Worm (Caenorhabditis elegans) whole organism, young adult: ENCODE data around the gene acdh-8.

Experiments
- F57C9.4 ChIP-seq: sonication (generic microtip); optimal IDR thresholded peaks from 2 replicates; lab custom pipeline; 2017; ENCODE audit warnings: mild to moderate bottlenecking, missing genetic modification characterization, missing compliant biosample characterization
- Y79H2A.3 ChIP-seq: fragments of 200-800 bp; sonication (Bioruptor generic); conservative IDR thresholded peaks from 2 replicates; pipeline ENCODE4 v1.3.6; 2022; ENCODE audit warnings: missing genetic modification reagents, missing genetic modification characterization, missing compliant biosample characterization
- ama-1 ChIP-seq, 3 experiments: fragments of 150-350 bp in 1 of 3; sonication (generic microtip) in 2 of 3; optimal IDR thresholded peaks; 2 replicates each; lab custom pipeline; 2014 to 2018; ENCODE audit warnings: missing biosample characterization in 2 of 3, missing genetic modification characterization in 2 of 3, missing genetic modification reagents in 2 of 3
- athp-1 ChIP-seq: sonication (generic microtip); optimal IDR thresholded peaks from 2 replicates; lab custom pipeline; 2017; ENCODE audit warnings: mild to moderate bottlenecking, missing genetic modification characterization, missing compliant biosample characterization
- nhr-90 ChIP-seq: sonication (generic microtip); optimal IDR thresholded peaks from 2 replicates; lab custom pipeline; 2016; ENCODE audit warnings: missing genotype, mild to moderate bottlenecking, missing genetic modification characterization, missing compliant biosample characterization
- rcor-1 ChIP-seq: fragments of 200-800 bp; sonication (Bioruptor generic); IDR thresholded peaks from 2 replicates; pipeline ENCODE4 v1.3.6; 2022; ENCODE audit warnings: missing genetic modification reagents, missing genetic modification characterization, missing compliant biosample characterization
- unc-62 ChIP-seq: fragments of 150-350 bp; optimal IDR thresholded peaks from 2 replicates; lab custom pipeline; 2014; ENCODE audit warnings: missing biosample characterization, missing genetic modification reagents, missing genetic modification characterization

DNA sequence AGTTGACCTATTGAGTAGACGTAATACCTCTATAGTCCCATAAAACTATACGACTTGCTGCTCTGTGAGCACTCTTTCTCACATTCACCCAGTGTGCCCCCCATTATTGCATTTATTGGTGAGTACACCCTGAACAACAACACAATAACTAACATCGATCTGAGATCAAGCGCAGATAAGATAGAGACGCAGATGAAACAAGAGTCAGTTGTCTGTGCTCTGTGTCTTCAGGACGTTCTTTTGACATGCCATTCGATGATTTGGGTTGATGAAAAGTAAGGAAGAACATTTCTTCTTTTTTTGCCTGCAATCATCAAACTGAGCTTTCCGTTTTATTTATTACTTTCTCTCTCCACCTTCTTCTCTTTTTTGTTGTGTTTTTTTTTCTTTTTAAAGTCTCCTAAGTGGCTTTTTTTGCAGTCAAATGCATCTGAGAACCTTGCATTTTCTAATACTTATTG is 4.0 kb upstream of the acdh-8 start, which contains the start of gene lect-2:
- TF ChIP-seq Y79H2A.3 (GFP tag; lab: Robert Waterston, UW) (no peak), nhr-90 (tag; lab: Kevin White, UChicago) (no peak), unc-62 (GFP tag; lab: Kevin White, UChicago) (no peak), ama-1 (optimal IDR thresholded peaks at IDR 0.05; lab: Kevin White, UChicago) (no peak), ama-1 (GFP tag; optimal IDR thresholded peaks at IDR 0.05; lab: Kevin White, UChicago) (no peak), F57C9.4 (tag; lab: Kevin White, UChicago) (no peak), athp-1 (tag; lab: Kevin White, UChicago) (no peak), rcor-1 (GFP tag; lab: Robert Waterston, UW) (no peak)
